Fruit fly (Drosophila melanogaster): ENCODE data around the gene CG18666.

DNA sequence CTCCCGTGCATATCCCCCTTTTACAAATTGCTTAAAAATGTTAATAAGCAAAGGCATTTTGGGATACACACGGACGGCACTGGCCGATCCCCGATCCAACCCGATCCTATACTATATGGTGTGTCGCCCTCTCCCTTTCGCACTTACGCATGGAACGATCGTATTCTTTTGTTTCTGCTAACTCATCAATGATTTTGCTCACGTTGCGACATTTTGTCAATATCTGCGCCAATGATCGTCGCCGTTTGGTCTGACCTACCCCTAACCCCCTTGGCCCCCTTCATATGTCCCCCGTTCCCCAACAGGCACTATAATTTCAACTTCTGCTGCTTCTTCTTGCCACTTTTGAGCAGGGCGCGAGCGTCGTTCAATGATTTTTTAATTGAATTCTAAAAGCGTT lies 15.1 kb downstream of the CG18666 start:
- TF ChIP-seq danr (GFP tag; IDR thresholded peaks at IDR 0.05) (no peak), Lhr (GFP tag; optimal IDR thresholded peaks at IDR 0.05) (no peak), trh (GFP tag; optimal IDR thresholded peaks at IDR 0.05) (no peak), CG8924 (tag; optimal IDR thresholded peaks at IDR 0.05) (no peak), br (optimal IDR thresholded peaks at IDR 0.05) (no peak), tgo (GFP tag; IDR thresholded peaks at IDR 0.05) (no peak), CG14441 (GFP tag; IDR thresholded peaks at IDR 0.05) (no peak), Opbp (GFP tag; IDR thresholded peaks at IDR 0.05; ENCODE audit: partially characterized antibody) (no peak), cato (GFP tag; optimal IDR thresholded peaks at IDR 0.05; ENCODE audit: borderline replicate concordance) (no peak), E2f1 (GFP tag; IDR thresholded peaks at IDR 0.05) (no peak), CG3995 (GFP tag; optimal IDR thresholded peaks at IDR 0.05) (no peak), CG7839 (tag; optimal IDR thresholded peaks at IDR 0.05) (no peak)

Data from whole organism, embryonic.